Fruit fly (Drosophila melanogaster): ENCODE results near the gene SNF4Agamma.

SNF4Agamma gene

dm6 chr3R:21204500-21205167, 64.1 kb downstream of the SNF4Agamma start (continued):
- TF ChIP-seq z (GFP tag; IDR thresholded peaks at IDR 0.05), result peak; percentile 79; the same call in 2 of the 3 replicates
- no peak for TF ChIP-seq tll (GFP tag; optimal IDR thresholded peaks at IDR 0.05)
- TF ChIP-seq Lhr (GFP tag; optimal IDR thresholded peaks at IDR 0.05), result peak; percentile 75
- peak; percentile 73 for TF ChIP-seq Aef1 (GFP tag; IDR thresholded peaks at IDR 0.05)
- no peak for TF ChIP-seq Scr (GFP tag; IDR thresholded peaks at IDR 0.05; ENCODE audit: partially characterized antibody)
- TF ChIP-seq CG18476 (GFP tag; optimal IDR thresholded peaks at IDR 0.05), result peak; percentile 75
- peak; percentile 63 for TF ChIP-seq NK7.1 (GFP tag; optimal IDR thresholded peaks at IDR 0.05)
- peak; percentile 77 for TF ChIP-seq CG13296 (GFP tag; optimal IDR thresholded peaks at IDR 0.05)
- peak; percentile 99 for TF ChIP-seq sens (GFP tag)
- peak; percentile 77 for TF ChIP-seq ase (GFP tag; IDR thresholded peaks at IDR 0.05)
- TF ChIP-seq CG12236 (GFP tag; optimal IDR thresholded peaks at IDR 0.05), result peak; percentile 70
- peak; percentile 41; the same call in 1 of the 2 replicates for TF ChIP-seq peb (GFP tag; IDR thresholded peaks at IDR 0.05)
- TF ChIP-seq CG4820 (GFP tag; optimal IDR thresholded peaks at IDR 0.05), result peak; percentile 91
- TF ChIP-seq NFAT (GFP tag; IDR thresholded peaks at IDR 0.05), result no peak
- peak; percentile 78 for TF ChIP-seq CG9727 (GFP tag; optimal IDR thresholded peaks at IDR 0.05)
- peak; percentile 40 for TF ChIP-seq CG6854 (GFP tag; optimal IDR thresholded peaks at IDR 0.05)
- TF ChIP-seq CG3281 (GFP tag; optimal IDR thresholded peaks at IDR 0.05), result peak; percentile 67
- TF ChIP-seq CoRest (tag; optimal IDR thresholded peaks at IDR 0.05), result peak; percentile 88
- TF ChIP-seq CG7839 (tag; optimal IDR thresholded peaks at IDR 0.05), result peak; percentile 89
- TF ChIP-seq Optix (GFP tag; IDR thresholded peaks at IDR 0.05), result peak; percentile 44; the same call in 1 of the 3 replicates
- TF ChIP-seq NC2α (GFP tag; optimal IDR thresholded peaks at IDR 0.05), result peak; percentile 67
- TF ChIP-seq Doc2 (GFP tag; IDR thresholded peaks at IDR 0.05), result no peak
- TF ChIP-seq ttk (GFP tag; IDR thresholded peaks at IDR 0.05), result peak; percentile 78
- TF ChIP-seq Neu2 (GFP tag; optimal IDR thresholded peaks at IDR 0.05; ENCODE audit: borderline replicate concordance), result no peak
- peak; percentile 29 for TF ChIP-seq tup (GFP tag; optimal IDR thresholded peaks at IDR 0.05)
- peak; percentile 56 for TF ChIP-seq Bdp1 (GFP tag; optimal IDR thresholded peaks at IDR 0.05)
- TF ChIP-seq Rx (GFP tag; IDR thresholded peaks at IDR 0.05), result no peak; the same call in none of the 2 replicates
- TF ChIP-seq CG14710 (tag; optimal IDR thresholded peaks at IDR 0.05), result peak; percentile 81
- no peak for TF ChIP-seq h (optimal IDR thresholded peaks at IDR 0.05)
- no peak for TF ChIP-seq br (optimal IDR thresholded peaks at IDR 0.05)
- TF ChIP-seq CG4707 (GFP tag; optimal IDR thresholded peaks at IDR 0.05), result peak; percentile 72
- no peak for TF ChIP-seq Sin3A (optimal IDR thresholded peaks at IDR 0.05)
- TF ChIP-seq fd96Cb (tag; optimal IDR thresholded peaks at IDR 0.05), result peak; percentile 92
- peak; percentile 63 for TF ChIP-seq CG10462 (GFP tag; optimal IDR thresholded peaks at IDR 0.05)
- TF ChIP-seq CG10543 (GFP tag; optimal IDR thresholded peaks at IDR 0.05), result no peak
- TF ChIP-seq Pdp1 (GFP tag; optimal IDR thresholded peaks at IDR 0.05), result peak; percentile 81 to 88
- TF ChIP-seq en (GFP tag; optimal IDR thresholded peaks at IDR 0.05), result peak; percentile 70
- peak; percentile 53; the same call in 1 of the 3 replicates for TF ChIP-seq jigr1 (GFP tag; IDR thresholded peaks at IDR 0.05)
- peak; percentile 79 for TF ChIP-seq dmrt11E (tag; optimal IDR thresholded peaks at IDR 0.05)
- peak; percentile 12; the same call in 1 of the 2 replicates for TF ChIP-seq CG11247 (GFP tag; IDR thresholded peaks at IDR 0.05)
- TF ChIP-seq ac (GFP tag; optimal IDR thresholded peaks at IDR 0.05), result peak; percentile 22
- TF ChIP-seq CG12155 (GFP tag; optimal IDR thresholded peaks at IDR 0.05), result peak; percentile 53
- peak; percentile 65 for TF ChIP-seq fd64A (GFP tag; optimal IDR thresholded peaks at IDR 0.05)
- peak; percentile 93 for TF ChIP-seq Drgx (GFP tag; IDR thresholded peaks at IDR 0.05)
- peak; percentile 25 for TF ChIP-seq CG12299 (tag; optimal IDR thresholded peaks at IDR 0.05)
- TF ChIP-seq sna (GFP tag; IDR thresholded peaks at IDR 0.05; ENCODE audit: partially characterized antibody), result peak; percentile 32; the same call in 1 of the 2 replicates
- TF ChIP-seq Awh (GFP tag; IDR thresholded peaks at IDR 0.05), result peak; percentile 68
- TF ChIP-seq run (tag; optimal IDR thresholded peaks at IDR 0.05), result peak; percentile 88
- TF ChIP-seq slp2 (GFP tag; optimal IDR thresholded peaks at IDR 0.05), result peak; percentile 80
- peak; percentile 84 for TF ChIP-seq tio (GFP tag; optimal IDR thresholded peaks at IDR 0.05)
